Fruit fly (Drosophila melanogaster): ENCODE measurements around the gene CG32087.

Gene CG32087

DNA sequence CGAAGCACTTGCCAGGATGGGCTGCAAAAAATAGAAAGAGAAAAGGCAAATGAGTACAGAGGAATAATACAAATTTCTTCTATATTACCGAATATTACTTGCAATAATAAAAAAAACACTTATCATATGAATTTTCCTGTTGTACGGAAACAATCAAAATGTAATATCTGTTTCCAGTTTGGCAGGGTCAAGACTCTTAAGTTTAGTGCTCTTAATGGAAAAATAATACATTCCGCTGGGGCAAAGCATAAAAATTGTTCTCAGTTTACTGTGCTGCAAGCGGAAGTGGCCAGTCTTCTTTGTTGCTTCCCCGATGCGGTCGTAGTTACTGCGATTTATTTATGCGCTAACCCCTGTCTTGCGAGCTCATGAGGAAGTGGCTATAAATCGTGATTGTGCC, 19.1 kb upstream of the CG32087 start (continued):
- TF ChIP-seq CG32006 (GFP tag; optimal IDR thresholded peaks at IDR 0.05) (no peak), CG10631 (GFP tag; optimal IDR thresholded peaks at IDR 0.05) (peak; percentile 29), CG16779 (tag; optimal IDR thresholded peaks at IDR 0.05) (no peak), CG31627 (GFP tag; optimal IDR thresholded peaks at IDR 0.05) (no peak), CG11762 (GFP tag; optimal IDR thresholded peaks at IDR 0.05; ENCODE audit: insufficient read depth) (no peak), Hr38 (GFP tag; optimal IDR thresholded peaks at IDR 0.05) (no peak), CG9139 (GFP tag; optimal IDR thresholded peaks at IDR 0.05) (peak; percentile 18), pdm3 (GFP tag; optimal IDR thresholded peaks at IDR 0.05) (no peak), Sox14 (GFP tag; optimal IDR thresholded peaks at IDR 0.05) (no peak), CG8632 (GFP tag; optimal IDR thresholded peaks at IDR 0.05) (no peak), acj6 (GFP tag; optimal IDR thresholded peaks at IDR 0.05) (peak; percentile 19)

DNA sequence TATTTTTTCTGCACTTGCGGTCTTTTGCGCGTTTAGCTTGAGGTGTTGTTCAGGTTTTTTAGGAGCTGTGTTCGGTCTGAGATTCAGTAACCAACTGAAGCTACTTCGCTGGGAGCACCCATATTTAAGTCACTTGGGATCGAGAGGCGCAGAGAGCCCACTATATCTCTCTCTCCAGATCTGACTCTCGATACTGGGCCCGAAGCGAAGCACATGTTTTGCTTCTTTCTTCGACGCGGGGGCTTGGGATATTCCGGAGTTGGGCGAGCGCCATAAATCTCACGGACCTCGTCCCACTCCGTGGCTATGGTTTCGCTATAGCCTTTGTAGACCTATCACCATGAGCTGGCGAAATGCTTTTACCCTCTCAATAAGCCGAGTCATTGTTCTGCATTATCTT, 16.8 kb upstream of the CG32087 start, which contains the start of gene CG14132:
Gene CG14132, minus strand, starts transcription at position 99 of the 400 bp plus-strand sequence.
- TF ChIP-seq net (GFP tag; optimal IDR thresholded peaks at IDR 0.05) (peak; percentile 0), CG6792 (GFP tag; optimal IDR thresholded peaks at IDR 0.05) (no peak), CG11902 (GFP tag; optimal IDR thresholded peaks at IDR 0.05) (no peak), lz (GFP tag; optimal IDR thresholded peaks at IDR 0.05) (no peak), salr (GFP tag; optimal IDR thresholded peaks at IDR 0.05) (no peak), topi (GFP tag; optimal IDR thresholded peaks at IDR 0.05) (no peak), CG6808 (GFP tag; optimal IDR thresholded peaks at IDR 0.05) (peak; percentile 13), CG3919 (GFP tag; optimal IDR thresholded peaks at IDR 0.05) (peak; percentile 22), CG15336 (GFP tag; IDR thresholded peaks at IDR 0.05) (0 out of 2 replicates have a peak, but pooled peaks have one; percentile 28), CG6163 (GFP tag; IDR thresholded peaks at IDR 0.05) (no peak), CG8119 (GFP tag; IDR thresholded peaks at IDR 0.05) (0 out of 3 replicates have a peak, but pooled peaks have one; percentile 31), CG1621 (tag; optimal IDR thresholded peaks at IDR 0.05) (peak; percentile 91), CG10669 (GFP tag; optimal IDR thresholded peaks at IDR 0.05) (no peak), eg (GFP tag; IDR thresholded peaks at IDR 0.05) (0 out of 3 replicates have a peak, but pooled peaks have one; percentile 39), OdsH (GFP tag; optimal IDR thresholded peaks at IDR 0.05) (no peak), Eip75B (GFP tag; optimal IDR thresholded peaks at IDR 0.05) (peak; percentile 2), Hr4 (GFP tag; optimal IDR thresholded peaks at IDR 0.05) (no peak), CG6854 (GFP tag; optimal IDR thresholded peaks at IDR 0.05) (peak; percentile 36), Eip78C (GFP tag) (peak; percentile 31), cyc (GFP tag; optimal IDR thresholded peaks at IDR 0.05) (no peak)

DNA sequence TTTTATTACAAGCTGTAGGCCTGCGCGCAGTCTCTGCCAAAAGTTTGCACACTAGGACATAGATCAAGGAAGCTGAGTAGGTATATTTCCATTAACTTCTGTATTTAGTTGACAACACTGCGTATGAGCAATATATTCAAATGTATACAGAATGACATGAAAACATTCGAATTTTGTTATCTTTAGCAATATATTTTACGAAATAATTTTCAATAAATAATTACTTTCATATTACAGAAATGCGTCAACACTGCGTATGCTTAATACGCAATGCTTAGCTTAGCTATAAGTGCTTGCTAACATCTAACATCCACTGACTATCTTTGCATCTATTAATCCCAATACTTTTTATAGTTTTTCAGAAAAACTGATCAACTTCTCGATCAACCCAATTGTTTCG, 15.6 kb upstream of the CG32087 start:
- no peak for TF ChIP-seq dac (GFP tag; optimal IDR thresholded peaks at IDR 0.05)
- peak; percentile 11 for TF ChIP-seq fd59A (GFP tag; optimal IDR thresholded peaks at IDR 0.05)
- peak; percentile 20 for TF ChIP-seq dsx (GFP tag; optimal IDR thresholded peaks at IDR 0.05; ENCODE audit: poor library complexity, severe bottlenecking)
- TF ChIP-seq fkh (GFP tag; optimal IDR thresholded peaks at IDR 0.05): no peak
- no peak for TF ChIP-seq Lpt (GFP tag; optimal IDR thresholded peaks at IDR 0.05)
- no peak for TF ChIP-seq esn (GFP tag; optimal IDR thresholded peaks at IDR 0.05)
- peak; percentile 30 for TF ChIP-seq CG32006 (GFP tag; optimal IDR thresholded peaks at IDR 0.05)
- TF ChIP-seq CG9139 (GFP tag; optimal IDR thresholded peaks at IDR 0.05): no peak
- TF ChIP-seq CG3032 (tag; optimal IDR thresholded peaks at IDR 0.05): peak; percentile 29
- no peak for TF ChIP-seq Ets21C (GFP tag; optimal IDR thresholded peaks at IDR 0.05)
- peak; percentile 70 for TF ChIP-seq Eip78C (GFP tag)
- TF ChIP-seq CG6854 (GFP tag; optimal IDR thresholded peaks at IDR 0.05): no peak
- TF ChIP-seq Hr38 (GFP tag; optimal IDR thresholded peaks at IDR 0.05): no peak
- no peak for TF ChIP-seq svp (GFP tag)
- no peak for TF ChIP-seq lz (GFP tag; optimal IDR thresholded peaks at IDR 0.05)
- TF ChIP-seq acj6 (GFP tag; optimal IDR thresholded peaks at IDR 0.05): no peak
- no peak for TF ChIP-seq Blimp-1 (GFP tag; optimal IDR thresholded peaks at IDR 0.05)
- TF ChIP-seq CG10669 (GFP tag; optimal IDR thresholded peaks at IDR 0.05): peak; percentile 29
- TF ChIP-seq Eip93F (GFP tag; optimal IDR thresholded peaks at IDR 0.05): no peak
- 0 out of 3 replicates have a peak, but pooled peaks have one; percentile 9 for TF ChIP-seq eg (GFP tag; IDR thresholded peaks at IDR 0.05)
- peak; percentile 49 for TF ChIP-seq CG6808 (GFP tag; optimal IDR thresholded peaks at IDR 0.05)
- TF ChIP-seq topi (GFP tag; optimal IDR thresholded peaks at IDR 0.05): no peak
- TF ChIP-seq CG31627 (GFP tag; optimal IDR thresholded peaks at IDR 0.05): no peak
- TF ChIP-seq pdm3 (GFP tag; optimal IDR thresholded peaks at IDR 0.05): no peak
- no peak for TF ChIP-seq CG16779 (tag; optimal IDR thresholded peaks at IDR 0.05)
- no peak for TF ChIP-seq CG10631 (GFP tag; optimal IDR thresholded peaks at IDR 0.05)
- no peak for TF ChIP-seq Sox14 (GFP tag; optimal IDR thresholded peaks at IDR 0.05)
- no peak for TF ChIP-seq CG6792 (GFP tag; optimal IDR thresholded peaks at IDR 0.05)
- TF ChIP-seq OdsH (GFP tag; optimal IDR thresholded peaks at IDR 0.05): no peak
- TF ChIP-seq salr (GFP tag; optimal IDR thresholded peaks at IDR 0.05): peak in 1 of 2 experiments; percentile 2
- TF ChIP-seq CG8632 (GFP tag; optimal IDR thresholded peaks at IDR 0.05): no peak
- no peak for TF ChIP-seq Sox102F (GFP tag; optimal IDR thresholded peaks at IDR 0.05)
- no peak for TF ChIP-seq Hr39 (GFP tag; optimal IDR thresholded peaks at IDR 0.05)
- TF ChIP-seq CG11294 (GFP tag; IDR thresholded peaks at IDR 0.05): no peak
- no peak for TF ChIP-seq Met (GFP tag; optimal IDR thresholded peaks at IDR 0.05)

All from whole organism, prepupa.